Fruit fly (Drosophila melanogaster): ENCODE results near the gene CCT6.
A peak's percentile ranks its signal among the peaks of the same experiment; 100 is the strongest.

CCT6 gene

DNA sequence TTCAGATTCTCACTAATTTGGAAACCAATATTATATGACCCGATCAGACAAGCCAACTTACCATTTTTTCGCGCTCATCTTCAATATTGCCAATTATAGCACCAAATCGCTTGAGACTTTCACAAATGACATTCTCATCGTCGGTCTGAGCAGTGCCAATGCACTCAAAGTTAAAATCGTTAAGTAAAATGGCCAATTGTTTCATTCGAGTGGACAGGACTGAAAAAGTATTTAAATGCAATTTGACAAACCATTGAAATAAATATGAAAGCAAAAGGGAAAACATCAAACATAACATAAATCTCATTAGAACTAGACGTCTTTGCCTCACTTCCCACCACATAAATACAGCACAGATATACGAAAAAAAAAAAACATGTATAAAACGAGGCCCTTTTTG, 9.6 kb downstream of the CCT6 start, which contains the start of gene CG8260:
Gene CG8260 (plus strand): TSS at position 301 of the 400 bp plus-strand sequence.
- TF ChIP-seq knrl (GFP tag; IDR thresholded peaks at IDR 0.05; ENCODE audit: partially characterized antibody) (no peak), usp (GFP tag; optimal IDR thresholded peaks at IDR 0.05) (no peak), CG4617 (GFP tag; optimal IDR thresholded peaks at IDR 0.05; ENCODE audit: borderline replicate concordance) (no peak), CG12219 (GFP tag; optimal IDR thresholded peaks at IDR 0.05) (no peak), odd (GFP tag; optimal IDR thresholded peaks at IDR 0.05) (no peak), CG17612 (GFP tag; IDR thresholded peaks at IDR 0.05) (no peak), ttk (GFP tag; IDR thresholded peaks at IDR 0.05) (no peak), pb (GFP tag; optimal IDR thresholded peaks at IDR 0.05) (no peak), ATbp (GFP tag; optimal IDR thresholded peaks at IDR 0.05) (no peak), tin (GFP tag; optimal IDR thresholded peaks at IDR 0.05) (no peak), gcm (GFP tag; optimal IDR thresholded peaks at IDR 0.05) (no peak), CG33557 (GFP tag; optimal IDR thresholded peaks at IDR 0.05) (no peak), pan (optimal IDR thresholded peaks at IDR 0.05) (no peak), pan (GFP tag; optimal IDR thresholded peaks at IDR 0.05 in 1 of 2, IDR thresholded peaks at IDR 0.05 in 1 of 2) (no peak), croc (GFP tag; conservative IDR thresholded peaks at IDR 0.05) (no peak), lbe (GFP tag; optimal IDR thresholded peaks at IDR 0.05) (no peak), slou (GFP tag; optimal IDR thresholded peaks at IDR 0.05) (no peak), ssp (GFP tag; IDR thresholded peaks at IDR 0.05) (no peak)

DNA sequence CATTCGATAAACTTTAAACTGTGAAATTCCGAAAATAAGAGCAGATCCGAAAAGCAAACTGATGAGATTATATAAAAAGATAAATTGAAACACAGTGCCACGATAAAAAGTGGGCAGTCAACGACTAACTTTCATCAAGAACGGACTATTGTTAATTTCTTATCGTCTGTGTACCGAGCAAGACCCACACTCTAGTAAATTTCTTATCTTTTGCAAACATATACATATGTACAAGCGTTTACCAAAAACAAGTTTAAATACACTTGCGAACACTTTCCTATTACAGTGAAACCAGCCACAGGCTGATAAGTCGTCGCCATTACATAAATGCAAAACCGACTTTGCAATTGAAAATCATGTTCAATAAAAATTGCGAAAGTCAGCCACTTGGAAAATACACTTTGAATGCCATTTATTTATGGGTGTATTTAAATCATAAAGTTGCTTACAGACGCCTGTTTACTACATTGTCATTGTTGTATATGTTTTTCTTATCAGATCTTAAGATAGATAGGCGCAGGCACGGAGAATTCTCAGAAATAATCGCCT, 12.3 kb downstream of the CCT6 start:
- TF ChIP-seq klu (GFP tag; IDR thresholded peaks at IDR 0.05) (no peak), az2 (GFP tag; optimal IDR thresholded peaks at IDR 0.05) (no peak), h (optimal IDR thresholded peaks at IDR 0.05) (no peak), CG15479 (GFP tag; optimal IDR thresholded peaks at IDR 0.05) (peak; percentile 17), CG34376 (GFP tag; optimal IDR thresholded peaks at IDR 0.05) (peak; percentile 30), Ets97D (GFP tag; optimal IDR thresholded peaks at IDR 0.05) (no peak), sug (tag; optimal IDR thresholded peaks at IDR 0.05) (peak; percentile 19), Elba2 (GFP tag; optimal IDR thresholded peaks at IDR 0.05) (no peak), CG5180 (GFP tag; optimal IDR thresholded peaks at IDR 0.05) (no peak), cg (GFP tag; optimal IDR thresholded peaks at IDR 0.05) (peak; percentile 9), CG9817 (tag; optimal IDR thresholded peaks at IDR 0.05) (no peak), sr (GFP tag; IDR thresholded peaks at IDR 0.05) (no peak), Camta (GFP tag; optimal IDR thresholded peaks at IDR 0.05) (no peak), Dek (tag; optimal IDR thresholded peaks at IDR 0.05) (no peak), HHEX (GFP tag; optimal IDR thresholded peaks at IDR 0.05) (no peak), Med (GFP tag) (peak; percentile 58), insv (GFP tag; optimal IDR thresholded peaks at IDR 0.05) (no peak), B-H1 (GFP tag; IDR thresholded peaks at IDR 0.05) (no peak), CG8388 (GFP tag; optimal IDR thresholded peaks at IDR 0.05) (no peak), CG5953 (GFP tag; IDR thresholded peaks at IDR 0.05) (no peak), B-H2 (GFP tag; optimal IDR thresholded peaks at IDR 0.05) (peak; percentile 0), exex (tag; optimal IDR thresholded peaks at IDR 0.05) (peak; percentile 70), Atf3 (GFP tag; optimal IDR thresholded peaks at IDR 0.05) (no peak), row (GFP tag; IDR thresholded peaks at IDR 0.05) (no peak), Pdp1 (GFP tag; optimal IDR thresholded peaks at IDR 0.05) (peak in 1 of 2 experiments; percentile 54), CG9437 (GFP tag; optimal IDR thresholded peaks at IDR 0.05) (no peak), grau (tag; optimal IDR thresholded peaks at IDR 0.05) (peak; percentile 60)

Data from whole organism, embryonic.